Fruit fly (Drosophila melanogaster): ENCODE measurements around the gene Eig71Eg.

- TF ChIP-seq pan (optimal IDR thresholded peaks at IDR 0.05): no peak
- TF ChIP-seq usp (GFP tag; optimal IDR thresholded peaks at IDR 0.05): no peak
- TF ChIP-seq Dll (optimal IDR thresholded peaks at IDR 0.05): no peak
- TF ChIP-seq CG8478 (optimal IDR thresholded peaks at IDR 0.05): no peak
These were observed 30.1 kb upstream of the Eig71Eg start for dm6 chr3L:15627295-15627694.

All from whole organism.